Worm (Caenorhabditis elegans) whole organism, L3 larva: ENCODE measurements around the gene csa-1.
A peak's percentile ranks its signal among the peaks of the same experiment; 100 is the strongest.

Experiments used
- R02D3.7 ChIP-seq: fragments of 150-350 bp; optimal IDR thresholded peaks from 2 replicates; lab custom pipeline; 2014; ENCODE audit warnings: missing biosample characterization, missing genetic modification characterization
- ZK546.5 ChIP-seq: sonication (generic microtip); optimal IDR thresholded peaks from 2 replicates; lab custom pipeline; 2017; ENCODE audit warnings: missing biosample characterization, missing genetic modification characterization
- aly-2 ChIP-seq: fragments of 150-350 bp; optimal IDR thresholded peaks from 2 replicates; lab custom pipeline; 2014; ENCODE audit warnings: missing biosample characterization, missing genetic modification characterization
- ama-1 ChIP-seq: fragments of 150-350 bp; optimal IDR thresholded peaks from 2 replicates; lab custom pipeline; 2018
- ceh-16 ChIP-seq: sonication (generic microtip); optimal IDR thresholded peaks from 2 replicates; lab custom pipeline; 2017; ENCODE audit warnings: missing biosample characterization, missing genetic modification characterization
- ceh-28 ChIP-seq: fragments of 150-350 bp; optimal IDR thresholded peaks from 2 replicates; lab custom pipeline; 2014; ENCODE audit warnings: missing biosample characterization, missing genetic modification reagents, missing genetic modification characterization
- ceh-82 ChIP-seq: fragments of 150-350 bp; optimal IDR thresholded peaks from 2 replicates; lab custom pipeline; 2014; ENCODE audit warnings: missing biosample characterization, missing genetic modification characterization
- ceh-9 ChIP-seq: sonication (generic microtip); optimal IDR thresholded peaks from 2 replicates; lab custom pipeline; 2018; ENCODE audit warnings: missing biosample characterization, missing genetic modification characterization
- daf-12 ChIP-seq: fragments of 150-350 bp; optimal IDR thresholded peaks from 2 replicates; lab custom pipeline; 2014; ENCODE audit warnings: missing biosample characterization, missing genetic modification reagents, missing genetic modification characterization
- egl-27 ChIP-seq: sonication (generic microtip); optimal IDR thresholded peaks from 4 replicates; lab custom pipeline; 2017; ENCODE audit warnings: missing biosample characterization, missing genetic modification reagents, missing genetic modification characterization
- egl-5 ChIP-seq: fragments of 150-350 bp; optimal IDR thresholded peaks from 2 replicates; lab custom pipeline; 2017; ENCODE audit warnings: missing biosample characterization, missing genetic modification reagents, missing genetic modification characterization, inconsistent platforms
- elt-1 ChIP-seq: fragments of 150-350 bp; optimal IDR thresholded peaks from 2 replicates; lab custom pipeline; 2014; ENCODE audit warnings: missing biosample characterization, missing genetic modification characterization
- elt-2 ChIP-seq: sonication (generic microtip); optimal IDR thresholded peaks from 2 replicates; lab custom pipeline; 2016; ENCODE audit warnings: missing genetic modification reagents, mild to moderate bottlenecking, missing genetic modification characterization, missing compliant biosample characterization
- elt-3 ChIP-seq, 3 experiments: fragments of 150-350 bp in 1 of 3; sonication (generic microtip) in 2 of 3; optimal IDR thresholded peaks; 2 replicates in 2 of 3; 4 replicates in 1 of 3; lab custom pipeline; 2014 to 2017; ENCODE audit warnings: missing biosample characterization in 3 of 3, missing genetic modification characterization in 3 of 3
- eor-1 ChIP-seq, 2 experiments: fragments of 150-350 bp; optimal IDR thresholded peaks; 2 replicates each; lab custom pipeline; 2014 to 2018; ENCODE audit warnings: missing biosample characterization in 2 of 2, missing genetic modification characterization in 2 of 2
- fkh-10 ChIP-seq: sonication (generic microtip); optimal IDR thresholded peaks from 2 replicates; lab custom pipeline; 2017; ENCODE audit warnings: missing biosample characterization, missing genetic modification reagents, missing genetic modification characterization
- fkh-2 ChIP-seq: fragments of 150-350 bp; optimal IDR thresholded peaks from 2 replicates; lab custom pipeline; 2014; ENCODE audit warnings: missing biosample characterization, missing genetic modification reagents, missing genetic modification characterization
- fos-1 ChIP-seq: fragments of 150-350 bp; optimal IDR thresholded peaks from 2 replicates; lab custom pipeline; 2014; ENCODE audit warnings: missing biosample characterization, missing genetic modification characterization
- hmg-11 ChIP-seq: sonication (generic microtip); optimal IDR thresholded peaks from 2 replicates; lab custom pipeline; 2016; ENCODE audit warnings: missing genetic modification characterization, missing compliant biosample characterization
- jun-1 ChIP-seq: fragments of 150-350 bp; optimal IDR thresholded peaks from 2 replicates; lab custom pipeline; 2014; ENCODE audit warnings: missing biosample characterization, missing genetic modification reagents, missing genetic modification characterization
- lin-15B ChIP-seq: fragments of 150-350 bp; optimal IDR thresholded peaks from 2 replicates; lab custom pipeline; 2014; ENCODE audit warnings: missing biosample characterization, missing genetic modification characterization
- lin-39 ChIP-seq: fragments of 150-350 bp; optimal IDR thresholded peaks from 2 replicates; lab custom pipeline; 2018; ENCODE audit warnings: missing biosample characterization, missing genetic modification reagents, missing genetic modification characterization
- lsy-12 ChIP-seq: sonication (generic microtip); optimal IDR thresholded peaks from 2 replicates; lab custom pipeline; 2016; ENCODE audit warnings: mild to moderate bottlenecking, missing genetic modification characterization, missing compliant biosample characterization
- mdl-1 ChIP-seq: fragments of 150-350 bp; optimal IDR thresholded peaks from 2 replicates; lab custom pipeline; 2014; ENCODE audit warnings: missing biosample characterization, missing genetic modification characterization
- mml-1 ChIP-seq: fragments of 150-350 bp; sonication (generic microtip); optimal IDR thresholded peaks from 3 replicates; lab custom pipeline; 2014; ENCODE audit warnings: missing biosample characterization, missing genetic modification characterization
- nfya-1 ChIP-seq: sonication (generic microtip); optimal IDR thresholded peaks from 2 replicates; lab custom pipeline; 2017; ENCODE audit warnings: missing genetic modification characterization, mild to moderate bottlenecking, missing compliant biosample characterization, antibody characterized with exemption, moderate library complexity; ENCODE audit not compliant: insufficient read depth
- nhr-11 ChIP-seq: fragments of 150-350 bp; optimal IDR thresholded peaks from 2 replicates; lab custom pipeline; 2014; ENCODE audit warnings: missing biosample characterization, missing genetic modification characterization
- nhr-12 ChIP-seq: fragments of 150-350 bp; optimal IDR thresholded peaks from 2 replicates; lab custom pipeline; 2014; ENCODE audit warnings: missing biosample characterization, missing genetic modification characterization
- nhr-23 ChIP-seq: fragments of 150-350 bp; optimal IDR thresholded peaks from 2 replicates; lab custom pipeline; 2014; ENCODE audit warnings: missing biosample characterization, missing genetic modification reagents, missing genetic modification characterization
- nhr-237 ChIP-seq: fragments of 150-350 bp; optimal IDR thresholded peaks from 2 replicates; lab custom pipeline; 2014; ENCODE audit warnings: missing biosample characterization, missing genetic modification characterization
- nhr-25 ChIP-seq: sonication (generic microtip); optimal IDR thresholded peaks from 2 replicates; lab custom pipeline; 2017; ENCODE audit warnings: missing biosample characterization, missing genetic modification characterization
- nhr-28 ChIP-seq: fragments of 150-350 bp; optimal IDR thresholded peaks from 2 replicates; lab custom pipeline; 2014; ENCODE audit warnings: missing biosample characterization, missing genetic modification characterization
- nhr-43 ChIP-seq: sonication (generic microtip); optimal IDR thresholded peaks from 2 replicates; lab custom pipeline; 2016; ENCODE audit warnings: mild to moderate bottlenecking, missing genetic modification characterization, missing compliant biosample characterization; ENCODE audit not compliant: poor library complexity, severe bottlenecking
- nhr-67 ChIP-seq: fragments of 150-350 bp; optimal IDR thresholded peaks from 2 replicates; lab custom pipeline; 2014; ENCODE audit warnings: missing biosample characterization, missing genetic modification characterization
- nhr-76 ChIP-seq: fragments of 150-350 bp; sonication (generic microtip); optimal IDR thresholded peaks from 5 replicates; lab custom pipeline; 2014; ENCODE audit warnings: missing biosample characterization, missing genetic modification characterization
- nhr-77 ChIP-seq: fragments of 150-350 bp; optimal IDR thresholded peaks from 2 replicates; lab custom pipeline; 2014; ENCODE audit warnings: missing biosample characterization, missing genetic modification characterization
- pha-4 ChIP-seq: fragments of 150-350 bp; optimal IDR thresholded peaks from 2 replicates; lab custom pipeline; 2014; ENCODE audit warnings: missing biosample characterization, missing genetic modification reagents, missing genetic modification characterization
- pqm-1 ChIP-seq: fragments of 150-350 bp; optimal IDR thresholded peaks from 2 replicates; lab custom pipeline; 2017; ENCODE audit warnings: missing biosample characterization, missing genetic modification characterization, inconsistent platforms
- sea-2 ChIP-seq: fragments of 150-350 bp; sonication (generic microtip); optimal IDR thresholded peaks from 4 replicates; lab custom pipeline; 2014; ENCODE audit warnings: missing biosample characterization, missing genetic modification reagents, missing genetic modification characterization
- skn-1 ChIP-seq: fragments of 150-350 bp; optimal IDR thresholded peaks from 2 replicates; lab custom pipeline; 2014; ENCODE audit warnings: missing biosample characterization, missing genetic modification characterization
- snpc-4 ChIP-seq: fragments of 150-350 bp; optimal IDR thresholded peaks from 2 replicates; lab custom pipeline; 2014; ENCODE audit warnings: missing biosample characterization, missing genetic modification characterization
- tbx-2 ChIP-seq: sonication (generic microtip); optimal IDR thresholded peaks from 2 replicates; lab custom pipeline; 2016; ENCODE audit warnings: mild to moderate bottlenecking, missing genetic modification characterization, missing compliant biosample characterization
- unc-39 ChIP-seq: sonication (generic microtip); optimal IDR thresholded peaks from 4 replicates; lab custom pipeline; 2017; ENCODE audit warnings: missing biosample characterization, missing genetic modification characterization
- unc-62 ChIP-seq: fragments of 150-350 bp; sonication (generic microtip); optimal IDR thresholded peaks from 4 replicates; lab custom pipeline; 2014; ENCODE audit warnings: missing biosample characterization, missing genetic modification reagents, missing genetic modification characterization
- zag-1 ChIP-seq: fragments of 150-350 bp; optimal IDR thresholded peaks from 2 replicates; lab custom pipeline; 2014; ENCODE audit warnings: missing biosample characterization, missing genetic modification characterization
- ztf-11 ChIP-seq: fragments of 150-350 bp; optimal IDR thresholded peaks from 2 replicates; lab custom pipeline; 2014; ENCODE audit warnings: missing biosample characterization, missing genetic modification characterization
- ztf-4 ChIP-seq: fragments of 150-350 bp; optimal IDR thresholded peaks from 2 replicates; lab custom pipeline; 2014; ENCODE audit warnings: missing biosample characterization, missing genetic modification characterization

Gene csa-1

DNA sequence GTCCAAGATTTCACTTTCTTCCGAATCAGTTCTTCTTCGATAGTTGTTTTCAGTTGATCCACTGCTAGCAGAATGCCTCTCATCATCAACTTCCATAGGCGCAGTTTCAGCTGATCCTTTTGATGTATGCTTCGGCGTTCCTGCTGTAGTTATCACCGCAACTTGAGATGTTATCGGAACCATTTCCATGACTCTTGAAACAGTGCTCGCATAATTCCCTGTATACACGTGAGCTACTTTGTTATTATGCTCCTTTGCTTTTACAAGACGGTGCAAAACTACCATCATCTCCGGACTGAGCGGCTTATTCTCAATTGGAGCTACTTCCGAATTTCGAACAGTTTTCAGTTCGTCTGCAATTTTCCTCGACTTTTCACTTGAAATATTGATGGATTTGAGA, 42.4 kb downstream of the csa-1 start:
- TF ChIP-seq nhr-25 (tag; lab: Kevin White, UChicago): peak; percentile 7
- TF ChIP-seq egl-27: no peak

DNA sequence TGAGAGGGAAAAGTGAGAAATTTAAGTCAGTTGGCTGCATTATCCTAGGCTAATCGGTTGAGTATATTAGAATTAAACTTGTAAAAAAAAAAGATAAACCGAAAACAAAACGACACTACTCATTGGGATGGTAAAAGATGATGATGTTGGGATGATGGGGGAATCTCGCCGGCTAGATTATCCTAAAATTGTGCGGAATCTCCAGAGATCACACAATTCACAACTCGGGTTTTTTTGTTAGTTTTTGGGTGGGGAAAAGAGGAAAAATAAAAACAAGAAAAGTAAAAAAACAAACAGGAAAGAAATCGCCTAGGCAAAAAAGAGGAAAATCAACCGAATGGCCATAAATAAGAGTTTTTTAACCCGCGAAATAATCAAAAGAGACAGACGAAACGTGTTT, 44.4 kb downstream of the csa-1 start:
- TF ChIP-seq ceh-28 (tag; lab: Kevin White, UChicago) (no peak), ama-1 (lab: Kevin White, UChicago) (peak; percentile 59)
- TF ChIP-seq, all 47 proteins: peak for 1

- TF ChIP-seq elt-3 (tag; optimal IDR thresholded peaks at IDR 0.05; lab: Kevin White, UChicago): no peak
- TF ChIP-seq ceh-28 (tag; lab: Kevin White, UChicago): peak; percentile 8
- no peak for TF ChIP-seq egl-5
- TF ChIP-seq mdl-1 (tag; lab: Kevin White, UChicago): no peak
- no peak for TF ChIP-seq nhr-237
- TF ChIP-seq daf-12: no peak
- TF ChIP-seq, all 47 proteins: peak for 1
Observed at ce11 chrII:9274734-9275133, 44.8 kb downstream of the csa-1 start.

DNA sequence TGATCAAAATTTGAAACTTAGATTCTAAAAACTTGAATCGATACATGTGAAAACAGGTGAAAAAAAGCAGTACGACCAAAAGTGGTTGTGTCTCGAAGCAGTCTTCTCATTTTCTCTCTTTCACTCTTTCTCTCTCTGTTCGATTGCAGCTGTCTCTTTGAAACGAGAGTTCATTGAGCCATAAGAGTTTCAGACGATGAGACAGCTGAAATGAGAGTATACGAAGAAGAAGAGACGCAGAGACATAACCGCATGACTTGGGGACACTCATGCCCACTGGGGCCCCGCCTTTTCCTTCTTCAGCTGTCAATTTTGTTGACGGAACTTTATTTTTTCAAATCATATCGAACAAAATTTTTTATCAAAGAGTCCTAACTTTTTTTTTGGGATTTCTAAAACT, 45.5 kb downstream of the csa-1 start:
- TF ChIP-seq elt-1 (no peak), eor-1 (tag; optimal IDR thresholded peaks at IDR 0.05; lab: Kevin White, UChicago) (no peak), egl-5 (peak; percentile 1), nfya-1 (tag; lab: Kevin White, UChicago) (peak; percentile 93), ztf-11 (tag; lab: Kevin White, UChicago) (no peak), elt-2 (tag; lab: Kevin White, UChicago) (peak; percentile 78), aly-2 (tag; lab: Kevin White, UChicago) (no peak), unc-62 (GFP tag; lab: Kevin White, UChicago) (peak; percentile 84), hmg-11 (tag; lab: Kevin White, UChicago) (peak; percentile 74), fos-1 (no peak), egl-27 (peak; percentile 40), ceh-82 (tag; lab: Kevin White, UChicago) (no peak), mml-1 (tag; lab: Kevin White, UChicago) (no peak), ztf-4 (tag; lab: Kevin White, UChicago) (no peak), nhr-237 (no peak), skn-1 (tag; lab: Kevin White, UChicago) (peak; percentile 40), fkh-10 (GFP tag; lab: Kevin White, UChicago) (peak; percentile 31), pqm-1 (tag; lab: Kevin White, UChicago) (peak; percentile 21), ama-1 (lab: Kevin White, UChicago) (peak; percentile 62), nhr-76 (tag; lab: Kevin White, UChicago) (no peak), ceh-16 (tag; lab: Kevin White, UChicago) (no peak), snpc-4 (tag; lab: Kevin White, UChicago) (peak; percentile 49), fkh-2 (no peak), ceh-28 (tag; lab: Kevin White, UChicago) (peak; percentile 85), R02D3.7 (tag; lab: Kevin White, UChicago) (peak; percentile 39), sea-2 (GFP tag; lab: Kevin White, UChicago) (no peak), nhr-12 (no peak), daf-12 (no peak), tbx-2 (tag; lab: Kevin White, UChicago) (peak; percentile 39), nhr-43 (peak; percentile 69), nhr-25 (tag; lab: Kevin White, UChicago) (peak; percentile 78), nhr-77 (tag; lab: Kevin White, UChicago) (peak; percentile 20), lin-39 (tag; lab: Kevin White, UChicago) (peak; percentile 76), elt-3 (tag; optimal IDR thresholded peaks at IDR 0.05; lab: Kevin White, UChicago) (no peak), lsy-12 (peak; percentile 57), pha-4 (tag; lab: Kevin White, UChicago) (peak; percentile 91), lin-15B (tag; lab: Kevin White, UChicago) (peak; percentile 40), ZK546.5 (tag; lab: Kevin White, UChicago) (no peak), unc-39 (tag; lab: Kevin White, UChicago) (no peak), ceh-9 (no peak), nhr-28 (tag; lab: Kevin White, UChicago) (no peak), mdl-1 (tag; lab: Kevin White, UChicago) (peak; percentile 67), zag-1 (tag; lab: Kevin White, UChicago) (peak; percentile 1), nhr-23 (tag; lab: Kevin White, UChicago) (peak; percentile 85), jun-1 (tag; lab: Kevin White, UChicago) (peak; percentile 74), nhr-67 (tag; lab: Kevin White, UChicago) (no peak), nhr-11 (tag; lab: Kevin White, UChicago) (peak; percentile 83)
- TF ChIP-seq, all 47 proteins: peak for 26
